Fruit fly (Drosophila melanogaster) ovary, adult (tissue): ENCODE results near the gene inaF-A.
"Not testable (repeated sequence)": the region's sequence is repeated elsewhere in the genome, so short reads cannot be mapped to it uniquely, and the experiment has no call there.

Source experiments
- CG17801 ChIP-seq: fragments of 200-800 bp; optimal IDR thresholded peaks from 2 replicates; lab custom pipeline; 2019; ENCODE audit warnings: missing biosample characterization, mild to moderate bottlenecking, missing genetic modification characterization, moderate library complexity; ENCODE audit not compliant: partially characterized antibody

Gene inaF-A

DNA sequence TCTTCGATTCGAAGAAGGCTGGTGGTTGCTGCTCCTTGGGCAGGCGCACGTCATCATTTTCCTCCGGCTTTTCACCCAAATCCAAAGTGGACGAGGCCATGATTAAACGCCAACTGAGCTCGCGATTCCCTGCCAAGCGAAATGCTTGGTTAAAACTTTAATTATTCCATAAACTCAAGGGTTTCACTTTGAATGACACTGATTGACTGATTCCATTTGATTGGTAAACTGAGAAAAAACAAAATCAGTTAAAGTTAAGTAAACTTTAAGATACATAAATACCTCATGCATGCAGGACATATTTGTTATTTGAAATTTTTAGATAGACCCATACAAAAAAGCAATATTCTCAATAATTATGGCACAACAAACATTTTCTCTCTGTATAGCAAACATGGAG is at the start of gene inaF-A:
TSS of gene inaF-A (minus strand) at position 101 of the 400 bp plus-strand sequence.
- no peak for TF ChIP-seq CG17801 (GFP tag; lab: Kevin White, UChicago)

DNA sequence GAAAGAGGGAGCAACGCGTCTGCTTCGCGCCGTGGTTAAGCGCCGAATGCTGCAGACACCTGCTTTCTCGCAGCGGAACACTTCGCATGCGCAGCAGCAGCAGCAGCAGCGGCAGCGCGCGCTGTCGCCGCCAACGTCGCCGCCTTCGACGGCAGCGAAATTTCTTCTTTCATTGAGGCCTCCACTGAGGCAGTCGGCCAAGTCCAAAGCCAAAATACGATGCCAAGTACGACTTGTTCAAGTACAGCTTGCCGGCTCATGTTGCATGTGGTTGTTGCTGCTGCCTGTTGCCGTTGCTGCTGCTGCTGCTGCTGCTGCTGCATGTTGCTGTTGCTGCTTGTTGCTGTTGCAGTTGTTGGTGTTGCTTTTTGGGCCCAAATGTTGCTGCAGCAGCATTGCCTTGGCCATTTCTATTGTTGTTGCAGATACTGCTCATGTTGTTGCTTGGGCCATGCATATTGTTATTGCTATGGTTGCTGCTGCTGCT is 45.1 kb upstream of the inaF-A start, which contains the start of gene dy:
TSS of gene dy (minus strand) at position 51 of the 487 bp plus-strand sequence.
- no peak for TF ChIP-seq CG17801 (GFP tag; lab: Kevin White, UChicago)

DNA sequence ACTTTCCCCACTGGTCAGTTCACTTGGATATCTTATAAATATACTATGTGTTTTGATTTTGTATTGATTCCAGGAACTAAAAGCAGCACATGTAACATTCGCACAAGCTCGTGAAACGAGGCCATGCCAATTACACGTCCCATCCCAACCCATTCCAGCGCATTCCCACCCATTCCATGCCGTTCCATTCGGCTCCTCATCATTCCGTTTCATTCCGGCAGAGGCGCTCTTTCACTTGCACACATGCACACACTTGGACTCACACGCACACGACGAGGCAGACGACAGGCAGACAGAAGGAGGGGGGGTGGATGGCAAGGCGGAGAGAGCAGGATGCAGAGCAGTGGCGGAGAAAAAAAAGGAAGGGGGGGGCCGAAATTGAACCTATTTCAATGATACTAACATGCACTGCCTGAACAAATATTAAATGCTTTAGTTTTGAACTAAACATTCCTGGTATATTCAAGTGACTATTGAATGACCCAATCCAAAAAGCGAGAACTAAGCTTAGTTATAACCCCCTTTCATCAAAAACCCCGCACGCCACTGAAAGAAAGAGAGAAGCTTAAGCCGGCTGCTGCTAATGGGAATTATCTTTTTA is 42.4 kb upstream of the inaF-A start:
- TF ChIP-seq CG17801 (GFP tag; lab: Kevin White, UChicago): no peak

DNA sequence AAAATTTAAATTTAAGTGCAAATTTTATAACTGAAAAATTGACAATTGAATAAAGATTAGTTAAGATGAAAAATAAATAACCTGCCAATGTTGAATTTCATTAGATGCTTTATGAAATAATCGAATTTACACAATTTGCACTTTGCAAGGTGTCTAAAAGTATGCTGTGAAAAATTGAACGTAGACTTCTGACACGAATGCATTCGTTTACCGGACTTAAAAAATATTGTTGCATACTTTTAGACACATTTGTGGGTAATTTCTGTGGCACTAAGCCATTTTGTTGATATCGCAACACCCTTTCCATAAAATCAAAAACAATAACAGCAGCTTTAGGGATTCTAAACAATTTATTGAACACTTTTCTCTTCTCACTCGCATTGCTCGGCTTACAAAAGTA is 35.7 kb upstream of the inaF-A start:
- no peak for TF ChIP-seq CG17801 (GFP tag; lab: Kevin White, UChicago)

DNA sequence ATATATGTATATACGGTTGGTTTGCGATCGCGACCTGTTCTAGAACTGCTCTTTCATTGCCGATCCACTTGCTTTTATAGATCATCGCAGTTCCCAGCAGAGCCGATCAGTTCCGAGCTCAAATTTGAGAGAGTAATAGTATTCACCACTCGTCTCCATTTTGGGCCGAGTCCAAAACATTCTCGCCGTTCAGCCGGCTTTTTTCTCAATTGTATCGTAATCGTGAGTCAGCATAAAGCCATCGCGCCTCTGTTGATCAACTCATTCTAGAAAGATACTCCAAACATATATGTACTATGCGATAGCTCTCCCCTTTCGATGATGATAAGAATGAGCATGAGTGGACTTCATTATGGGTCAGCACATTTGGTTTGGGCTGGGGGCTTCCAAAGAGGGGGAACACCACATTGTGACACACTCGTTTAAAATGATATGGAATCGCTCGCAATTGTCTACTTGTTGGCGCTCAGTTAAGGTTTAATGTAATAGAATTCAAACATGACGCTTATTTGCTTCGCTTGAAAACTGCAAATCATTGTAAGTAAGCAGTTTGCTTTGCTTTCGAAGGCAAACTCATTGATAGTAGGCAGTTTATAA is 30.9 kb upstream of the inaF-A start, which contains the start of gene CG9360:
TSS of gene CG9360 (minus strand) at position 51 of the 597 bp plus-strand sequence.
- TF ChIP-seq CG17801 (GFP tag; lab: Kevin White, UChicago): no peak

DNA sequence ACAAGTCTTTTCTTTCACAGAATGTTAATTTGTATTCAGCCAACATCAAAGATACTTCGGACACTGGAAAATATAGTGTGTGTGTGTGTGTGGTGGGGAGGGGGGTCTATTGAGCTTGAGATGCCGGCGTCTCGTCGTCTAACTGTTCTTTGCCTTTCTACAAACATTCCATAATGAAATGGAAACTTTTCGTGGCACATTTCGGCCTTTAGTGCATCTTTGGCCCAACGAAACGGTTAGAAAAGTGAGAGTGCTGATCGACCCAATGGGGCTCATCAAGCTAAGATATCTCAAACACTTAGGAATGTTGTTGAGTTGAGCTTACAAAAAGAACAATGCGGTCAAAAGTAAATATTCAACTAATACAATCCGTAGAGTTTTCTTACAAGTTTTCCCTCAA is 23.2 kb upstream of the inaF-A start:
- TF ChIP-seq CG17801 (GFP tag; lab: Kevin White, UChicago): no peak

DNA sequence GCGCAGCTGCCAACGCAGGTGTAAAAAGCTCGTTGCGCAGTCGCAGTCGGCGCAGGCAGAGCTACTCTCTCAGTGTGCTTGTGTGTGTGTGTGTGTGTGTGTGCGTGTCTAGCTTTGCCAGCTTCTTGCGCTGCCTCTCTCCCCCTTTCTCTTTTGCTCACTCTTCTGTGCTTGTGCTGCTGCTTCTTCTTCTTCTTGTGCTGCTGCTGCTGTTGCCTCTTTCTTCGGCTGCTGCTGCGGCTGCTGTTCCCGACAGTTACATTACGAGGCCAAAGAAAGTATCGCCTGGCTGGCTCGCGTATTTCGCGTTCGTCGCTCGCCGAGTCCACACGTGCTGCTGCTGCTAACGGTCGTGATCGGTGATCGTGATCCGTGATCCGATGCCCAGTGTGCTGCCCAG is 20.3 kb upstream of the inaF-A start, which contains the start of gene m:
TSS of gene m (plus strand) at position 301 of the 400 bp plus-strand sequence.
- not testable (repeated sequence) for TF ChIP-seq CG17801 (GFP tag; lab: Kevin White, UChicago)

DNA sequence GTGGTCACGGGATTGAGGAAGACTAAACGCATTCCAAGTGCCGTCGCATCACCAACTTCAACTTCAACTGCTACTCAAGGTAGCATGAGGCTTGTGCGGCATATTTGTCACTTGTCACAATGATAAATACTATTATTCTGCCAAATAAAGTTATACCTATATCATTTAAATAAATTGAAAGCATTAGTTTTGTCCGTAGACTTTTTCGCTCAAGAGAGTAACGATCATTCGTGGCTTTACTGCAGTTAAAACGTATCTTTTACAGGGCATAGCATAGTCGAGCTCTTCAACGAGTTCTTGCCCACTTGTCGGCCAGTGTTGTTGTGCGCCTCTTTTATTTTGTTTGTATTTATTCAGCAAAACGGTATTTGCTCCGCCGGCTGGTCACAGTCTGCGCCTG is 2.7 kb upstream of the inaF-A start:
- TF ChIP-seq CG17801 (GFP tag; lab: Kevin White, UChicago): no peak

DNA sequence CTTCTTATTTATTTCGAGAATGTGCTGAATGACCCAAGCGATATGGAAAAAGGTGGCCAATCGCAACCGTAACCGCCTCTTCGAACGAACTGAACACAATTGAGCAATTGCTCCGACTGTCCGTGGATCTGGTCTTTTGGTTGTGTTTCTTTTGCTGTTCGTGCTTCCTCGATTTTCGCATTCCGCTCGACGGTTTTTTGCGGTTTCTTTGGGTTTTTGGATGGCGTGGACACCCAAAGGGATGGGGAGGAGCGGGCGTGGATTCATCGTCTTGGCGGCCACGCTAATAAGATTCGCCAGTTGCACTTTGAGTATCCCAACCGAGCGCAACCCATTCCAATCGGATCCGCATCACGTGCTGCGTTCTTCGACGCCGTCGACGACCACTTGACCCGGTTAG is 1.0 kb downstream of the inaF-A start, which contains the start of gene inaF-B:
TSS of gene inaF-B (minus strand) at position 101 of the 400 bp plus-strand sequence.
- no peak for TF ChIP-seq CG17801 (GFP tag; lab: Kevin White, UChicago)

DNA sequence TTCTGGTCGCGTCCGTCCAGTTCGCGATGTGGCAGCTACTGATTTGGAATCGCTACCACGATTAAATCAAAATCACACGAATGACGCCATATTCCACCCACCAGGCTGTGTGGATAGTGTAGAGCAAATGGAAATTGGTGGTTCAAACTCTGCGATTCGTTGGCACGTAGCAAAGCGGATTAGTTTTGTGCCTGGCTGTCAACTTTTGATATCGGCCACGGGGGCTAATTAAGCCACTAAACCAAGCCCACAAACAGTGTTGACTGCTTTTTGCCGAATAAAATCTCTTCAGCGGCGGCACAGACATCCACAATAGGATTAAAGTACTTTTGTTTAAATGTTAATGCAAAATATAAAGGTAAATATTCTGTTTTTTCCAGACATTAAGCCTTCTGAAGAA is 2.0 kb downstream of the inaF-A start, which contains the start of gene inaF-C:
TSS of gene inaF-C (minus strand) at position 101 of the 400 bp plus-strand sequence.
- no peak for TF ChIP-seq CG17801 (GFP tag; lab: Kevin White, UChicago)

DNA sequence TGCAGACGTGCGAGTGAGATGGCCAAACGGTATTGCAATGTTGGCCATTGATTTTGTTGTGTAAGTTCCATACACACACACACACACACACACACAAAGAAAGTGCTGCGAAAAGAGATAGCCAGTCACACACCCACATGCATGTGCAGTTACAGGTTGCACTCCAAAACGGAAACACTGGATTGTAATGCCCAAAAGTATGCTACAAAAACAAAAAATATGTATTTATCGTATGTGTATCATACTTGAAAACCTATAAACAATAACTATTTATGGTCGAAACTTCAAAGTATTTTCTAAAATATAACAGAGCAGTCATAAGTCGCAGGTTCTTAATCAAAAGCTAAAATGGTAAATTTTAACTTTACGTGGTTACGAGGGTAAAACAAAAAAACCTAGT is 3.7 kb downstream of the inaF-A start:
- no peak for TF ChIP-seq CG17801 (GFP tag; lab: Kevin White, UChicago)

DNA sequence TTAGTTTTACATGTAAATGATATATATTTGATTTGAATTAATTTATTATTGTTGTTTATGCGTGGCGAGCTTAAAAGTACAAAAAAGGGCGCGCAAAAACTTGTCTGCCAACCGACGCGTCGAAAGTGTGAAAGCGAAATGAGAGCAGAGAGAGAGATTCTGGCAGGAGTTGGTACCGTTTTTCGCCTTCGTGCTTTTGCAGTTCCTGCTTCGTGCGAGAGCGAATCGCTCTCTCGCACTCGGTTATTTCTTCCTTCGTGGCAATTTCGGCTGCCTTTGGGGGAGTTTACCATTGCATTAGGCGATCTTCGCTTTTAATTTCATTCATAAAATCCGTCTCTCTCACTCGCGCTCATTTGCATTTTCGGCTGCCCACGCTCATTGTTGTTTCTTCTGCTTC is 4.7 kb downstream of the inaF-A start, which contains the start of gene inaF-D:
TSS of gene inaF-D (minus strand) at position 101 of the 400 bp plus-strand sequence.
- no peak for TF ChIP-seq CG17801 (GFP tag; lab: Kevin White, UChicago)

DNA sequence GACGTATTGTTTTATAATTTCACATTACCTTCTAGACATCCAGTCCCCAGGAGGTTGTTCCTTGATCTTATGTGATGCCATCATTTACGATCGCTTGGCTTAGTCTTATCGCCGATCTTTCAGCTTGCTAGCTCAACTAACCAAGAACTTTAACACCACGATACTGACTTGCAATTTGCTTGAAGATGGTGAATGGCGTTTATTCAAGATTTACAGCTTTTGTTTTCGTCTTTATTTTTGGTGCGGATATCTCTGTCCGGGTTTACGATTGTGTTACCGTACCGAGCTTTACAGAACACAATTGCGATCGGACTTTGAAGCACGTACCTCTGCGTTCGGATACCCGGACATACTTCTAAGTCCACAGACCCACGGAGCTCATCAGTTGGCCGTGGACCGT is 9.7 kb downstream of the inaF-A start, which contains the start of gene CG15221:
TSS of gene CG15221 (plus strand) at position 301 of the 400 bp plus-strand sequence.
- no peak for TF ChIP-seq CG17801 (GFP tag; lab: Kevin White, UChicago)

DNA sequence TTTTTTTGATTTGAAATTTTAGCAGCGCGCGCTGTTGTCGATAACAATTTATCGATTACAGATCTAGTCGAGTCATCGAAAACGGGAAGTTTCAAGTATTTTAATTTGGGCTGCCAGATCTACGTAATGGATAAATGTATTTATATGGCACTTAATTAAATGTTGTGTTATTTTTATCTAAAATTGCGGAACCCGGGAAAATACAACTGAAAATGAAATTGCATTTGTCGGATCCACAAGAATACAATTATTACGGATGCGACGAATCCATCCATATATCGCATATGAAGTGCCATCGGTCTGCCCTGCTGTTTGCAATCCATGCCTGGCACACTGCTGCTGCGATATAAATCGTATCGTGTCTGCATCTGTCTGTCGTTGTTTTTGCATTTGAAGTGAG is 13.6 kb downstream of the inaF-A start, which contains the start of gene Tango10:
TSS of gene Tango10 (plus strand) at position 108 of the 400 bp plus-strand sequence.
- TF ChIP-seq CG17801 (GFP tag; lab: Kevin White, UChicago): peak; percentile 70

DNA sequence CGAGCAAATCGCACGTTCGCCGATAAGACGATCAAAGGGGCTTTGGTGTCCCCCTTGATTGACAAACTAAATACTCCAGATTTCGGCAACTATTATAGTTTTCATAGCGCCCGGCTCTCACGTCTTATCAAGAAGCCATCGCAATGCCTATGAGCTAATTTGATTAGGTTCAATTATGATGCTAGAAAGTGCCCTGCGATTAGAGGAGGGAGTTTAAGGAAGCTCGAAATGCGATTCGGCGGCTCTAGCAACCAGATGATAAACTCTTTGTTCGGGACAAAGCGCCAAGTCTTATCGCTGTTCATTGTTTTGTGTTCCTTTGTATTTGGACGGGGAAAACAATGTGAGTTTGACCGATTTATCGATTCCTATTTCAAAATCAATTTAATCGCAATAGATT is 15.8 kb downstream of the inaF-A start:
- TF ChIP-seq CG17801 (GFP tag; lab: Kevin White, UChicago): no peak
